Fruit fly (Drosophila melanogaster): ENCODE data around the gene CG13482.

DNA sequence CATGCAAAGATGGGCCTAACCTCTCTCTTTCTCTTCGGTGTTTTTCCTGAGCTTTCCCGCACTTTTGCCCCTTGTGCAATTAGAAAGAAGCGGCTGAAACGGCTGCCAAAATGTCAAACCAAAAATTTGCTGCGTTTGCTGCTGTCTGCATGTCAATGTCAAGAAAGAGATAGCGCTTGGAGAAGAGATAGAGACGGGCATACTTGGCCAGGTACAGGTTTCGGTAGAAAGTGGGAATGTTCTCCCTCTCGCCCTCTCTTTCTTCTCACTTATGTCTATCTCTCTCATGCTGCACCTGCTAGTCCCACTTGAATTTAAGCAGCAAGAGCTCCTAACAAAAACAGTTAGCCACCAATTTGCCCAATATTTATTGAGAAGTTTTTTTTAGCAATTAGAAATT, 31.1 kb upstream of the CG13482 start:
- TF ChIP-seq CG8478 (optimal IDR thresholded peaks at IDR 0.05) (no peak), CTCF (optimal IDR thresholded peaks at IDR 0.05) (no peak)
